Fruit fly (Drosophila melanogaster) whole organism, embryonic: ENCODE measurements around the gene Schip1.

Source experiments
- Atf6 ChIP-seq: fragments of 200-800 bp; sonication (Bioruptor generic); IDR thresholded peaks from 2 replicates; pipeline ENCODE4 v1.3.6; 2022; ENCODE audit warnings: missing biosample characterization, missing genetic modification characterization
- B-H1 ChIP-seq: fragments of 200-800 bp; sonication (Bioruptor generic); IDR thresholded peaks from 3 replicates; pipeline ENCODE4 v1.3.6; 2022; ENCODE audit warnings: missing biosample characterization, missing genetic modification characterization
- BtbVII ChIP-seq: fragments of 200-800 bp; sonication (Bioruptor generic); optimal IDR thresholded peaks from 3 replicates; lab custom pipeline; 2017; ENCODE audit warnings: missing biosample characterization, mild to moderate bottlenecking, missing genetic modification characterization
- CG11504 ChIP-seq: fragments of 200-800 bp; sonication (Bioruptor generic); optimal IDR thresholded peaks from 3 replicates; lab custom pipeline; 2019; ENCODE audit warnings: missing biosample characterization, mild to moderate bottlenecking, missing genetic modification characterization, moderate library complexity
- CG15514 ChIP-seq: fragments of 200-800 bp; sonication (Bioruptor generic); optimal IDR thresholded peaks from 3 replicates; lab custom pipeline; 2017; ENCODE audit warnings: missing biosample characterization, missing genetic modification characterization, mild to moderate bottlenecking, moderate library complexity, missing genetic modification reagents
- CG1603 ChIP-seq: fragments of 200-800 bp; sonication (Bioruptor generic); optimal IDR thresholded peaks from 2 replicates; lab custom pipeline; 2019; ENCODE audit warnings: missing biosample characterization, mild to moderate bottlenecking, missing genetic modification characterization, moderate library complexity
- CG16813 ChIP-seq: fragments of 200-800 bp; sonication (Bioruptor generic); IDR thresholded peaks from 3 replicates; pipeline ENCODE4 v1.3.6; 2022; ENCODE audit warnings: missing biosample characterization, missing genetic modification characterization; ENCODE audit not compliant: partially characterized antibody
- CG18619 ChIP-seq: fragments of 200-800 bp; sonication (Bioruptor generic); optimal IDR thresholded peaks from 3 replicates; lab custom pipeline; 2017; ENCODE audit warnings: missing biosample characterization, mild to moderate bottlenecking, missing genetic modification characterization
- CG30431 ChIP-seq: fragments of 200-800 bp; sonication (Bioruptor generic); optimal IDR thresholded peaks from 2 replicates; lab custom pipeline; 2017; ENCODE audit warnings: missing biosample characterization, missing genetic modification characterization
- CG3726 ChIP-seq: fragments of 200-800 bp; sonication (Bioruptor generic); IDR thresholded peaks from 3 replicates; pipeline ENCODE4, ENCODE4 v1.3.6; 2022; ENCODE audit warnings: missing biosample characterization, missing genetic modification characterization
- CG43689 ChIP-seq: fragments of 200-800 bp; sonication (Bioruptor generic); IDR thresholded peaks from 2 replicates; pipeline ENCODE4 v1.3.6; 2022; ENCODE audit warnings: missing biosample characterization, missing genetic modification characterization
- CG6654 ChIP-seq: fragments of 200-800 bp; sonication (Bioruptor generic); optimal IDR thresholded peaks from 2 replicates; lab custom pipeline; 2017; ENCODE audit warnings: missing biosample characterization, mild to moderate bottlenecking, missing genetic modification characterization
- CG6791 ChIP-seq: fragments of 200-800 bp; sonication (Bioruptor generic); IDR thresholded peaks from 3 replicates; pipeline ENCODE4 v1.3.6; 2022; ENCODE audit warnings: missing biosample characterization, missing genetic modification characterization; ENCODE audit not compliant: partially characterized antibody
- CG7987 ChIP-seq: fragments of 200-800 bp; sonication (Bioruptor generic); optimal IDR thresholded peaks from 2 replicates; lab custom pipeline; 2018; ENCODE audit warnings: missing biosample characterization, mild to moderate bottlenecking, missing genetic modification characterization, moderate library complexity
- CG8388 ChIP-seq: fragments of 200-800 bp; sonication (Bioruptor generic); optimal IDR thresholded peaks from 2 replicates; lab custom pipeline; 2019; ENCODE audit warnings: missing biosample characterization, mild to moderate bottlenecking, missing genetic modification characterization, moderate library complexity
- CG9932 ChIP-seq: fragments of 200-800 bp; sonication (Bioruptor generic); IDR thresholded peaks from 2 replicates; pipeline ENCODE4 v1.3.6; 2022; ENCODE audit warnings: missing biosample characterization, missing genetic modification characterization
- Deaf1 ChIP-seq: fragments of 200-800 bp; optimal IDR thresholded peaks from 3 replicates; lab custom pipeline; 2019; ENCODE audit warnings: missing biosample characterization, mild to moderate bottlenecking, missing genetic modification characterization, moderate library complexity
- Dip2 ChIP-seq: fragments of 200-800 bp; sonication (Bioruptor generic); IDR thresholded peaks from 2 replicates; pipeline ENCODE4 v1.3.6; 2022; ENCODE audit warnings: missing biosample characterization, missing genetic modification characterization
- HLH4C ChIP-seq: fragments of 200-800 bp; sonication (Bioruptor generic); IDR thresholded peaks from 3 replicates; pipeline ENCODE4 v1.3.6; 2022; ENCODE audit warnings: missing biosample characterization, missing genetic modification characterization; ENCODE audit not compliant: partially characterized antibody
- Hand ChIP-seq: fragments of 200-800 bp; sonication (Bioruptor generic); optimal IDR thresholded peaks from 2 replicates; lab custom pipeline; 2017; ENCODE audit warnings: mild to moderate bottlenecking, missing biosample characterization, missing genetic modification reagents, missing genetic modification characterization
- Hmx ChIP-seq: fragments of 200-800 bp; sonication (Bioruptor generic); optimal IDR thresholded peaks from 2 replicates; lab custom pipeline; 2016; ENCODE audit warnings: missing biosample characterization, missing genetic modification characterization
- Hr39 ChIP-seq: fragments of >200 bp; optimal IDR thresholded peaks from 2 replicates; lab custom pipeline; 2017
- Hsf ChIP-seq: fragments of 200-800 bp; sonication (Bioruptor generic); optimal IDR thresholded peaks from 3 replicates; lab custom pipeline; 2016; ENCODE audit warnings: missing biosample characterization, missing genetic modification characterization
- Lim3 ChIP-seq: fragments of 200-800 bp; sonication (Bioruptor generic); IDR thresholded peaks from 2 replicates; pipeline ENCODE4 v1.3.6; 2022; ENCODE audit warnings: missing biosample characterization, missing genetic modification characterization
- Nf-YA ChIP-seq: fragments of 200-800 bp; sonication (Bioruptor generic); IDR thresholded peaks from 2 replicates; pipeline ENCODE4 v1.3.6; 2022; ENCODE audit warnings: missing biosample characterization, missing genetic modification characterization
- Opbp ChIP-seq: fragments of 200-800 bp; sonication (Bioruptor generic); IDR thresholded peaks from 3 replicates; pipeline ENCODE4 v1.3.6; 2022; ENCODE audit warnings: missing biosample characterization, missing genetic modification characterization; ENCODE audit not compliant: partially characterized antibody
- PHDP ChIP-seq: fragments of 200-800 bp; sonication (Bioruptor generic); optimal IDR thresholded peaks from 3 replicates; lab custom pipeline; 2018; ENCODE audit warnings: missing biosample characterization, mild to moderate bottlenecking, missing genetic modification characterization, moderate library complexity
- Pdp1 ChIP-seq, 2 experiments: fragments of 200-800 bp; sonication (Bioruptor generic); optimal IDR thresholded peaks; 3 replicates each; lab custom pipeline; 2016; ENCODE audit warnings: missing biosample characterization in 2 of 2, missing genetic modification characterization in 2 of 2, mild to moderate bottlenecking in 1 of 2, moderate library complexity in 1 of 2
- Ravus ChIP-seq: fragments of 200-800 bp; sonication (Bioruptor generic); IDR thresholded peaks from 2 replicates; pipeline ENCODE4 v1.3.6; 2022; ENCODE audit warnings: missing biosample characterization, missing genetic modification characterization
- Stat92E ChIP-seq, 3 experiments: fragments of >200 bp in 2 of 3; fragments of 200-800 bp in 1 of 3; sonication (Bioruptor generic) in 1 of 3; optimal IDR thresholded peaks; 2 replicates each; lab custom pipeline; 2017 to 2019; ENCODE audit warnings: missing biosample characterization in 3 of 3, missing genetic modification characterization in 3 of 3, mild to moderate bottlenecking in 1 of 3, moderate library complexity in 1 of 3
- aop ChIP-seq: fragments of 200-800 bp; sonication (Bioruptor generic); IDR thresholded peaks from 2 replicates; pipeline ENCODE4 v1.3.6; 2022; ENCODE audit warnings: missing biosample characterization, missing genetic modification characterization
- ato ChIP-seq: fragments of 200-800 bp; sonication (Bioruptor generic); IDR thresholded peaks from 2 replicates; pipeline ENCODE4 v1.3.6; 2022; ENCODE audit warnings: missing biosample characterization, missing genetic modification characterization; ENCODE audit not compliant: partially characterized antibody
- bcd ChIP-seq: fragments of 200-800 bp; sonication (Bioruptor generic); optimal IDR thresholded peaks from 2 replicates; lab custom pipeline; 2017; ENCODE audit warnings: missing biosample characterization, mild to moderate bottlenecking, missing genetic modification characterization
- da ChIP-seq: fragments of 200-800 bp; sonication (Bioruptor generic); optimal IDR thresholded peaks from 2 replicates; lab custom pipeline; 2016; ENCODE audit warnings: missing biosample characterization, missing genetic modification characterization
- ems ChIP-seq: fragments of 200-800 bp; sonication (Bioruptor generic); optimal IDR thresholded peaks from 3 replicates; lab custom pipeline; 2016; ENCODE audit warnings: missing biosample characterization, missing genetic modification characterization
- fd96Cb ChIP-seq: fragments of 200-800 bp; sonication (Bioruptor generic); optimal IDR thresholded peaks from 2 replicates; lab custom pipeline; 2018; ENCODE audit warnings: missing biosample characterization, mild to moderate bottlenecking, missing genetic modification characterization, moderate library complexity
- jumu ChIP-seq: fragments of 200-800 bp; sonication (Bioruptor generic); optimal IDR thresholded peaks from 3 replicates; lab custom pipeline; 2016; ENCODE audit warnings: missing biosample characterization, missing genetic modification characterization
- lilli ChIP-seq: fragments of 200-800 bp; sonication (Bioruptor generic); optimal IDR thresholded peaks from 3 replicates; lab custom pipeline; 2016; ENCODE audit warnings: missing biosample characterization, missing genetic modification characterization
- mld ChIP-seq: fragments of 200-800 bp; sonication (Bioruptor generic); IDR thresholded peaks from 3 replicates; pipeline ENCODE4 v1.3.6; 2022; ENCODE audit warnings: missing biosample characterization, missing genetic modification characterization; ENCODE audit not compliant: partially characterized antibody
- nerfin-2 ChIP-seq: fragments of 200-800 bp; sonication (Bioruptor generic); IDR thresholded peaks from 2 replicates; pipeline ENCODE4 v1.3.6; 2022; ENCODE audit warnings: missing biosample characterization, missing genetic modification characterization; ENCODE audit not compliant: partially characterized antibody
- odd ChIP-seq: fragments of 200-800 bp; sonication (Bioruptor generic); optimal IDR thresholded peaks from 2 replicates; lab custom pipeline; 2017; ENCODE audit warnings: missing biosample characterization, mild to moderate bottlenecking, missing genetic modification characterization
- pita ChIP-seq: fragments of 200-800 bp; sonication (Bioruptor generic); optimal IDR thresholded peaks from 2 replicates; lab custom pipeline; 2017; ENCODE audit warnings: missing biosample characterization, mild to moderate bottlenecking, missing genetic modification characterization
- pum ChIP-seq: fragments of 200-800 bp; sonication (Bioruptor generic); optimal IDR thresholded peaks from 2 replicates; lab custom pipeline; 2016; ENCODE audit warnings: missing biosample characterization, missing genetic modification characterization
- sim ChIP-seq: fragments of 200-800 bp; sonication (Bioruptor generic); IDR thresholded peaks from 2 replicates; pipeline ENCODE4 v1.3.6; 2022; ENCODE audit warnings: missing biosample characterization, missing genetic modification characterization
- slbo ChIP-seq: fragments of 200-800 bp; sonication (Bioruptor generic); IDR thresholded peaks from 2 replicates; pipeline ENCODE4 v1.3.6; 2022; ENCODE audit warnings: missing biosample characterization, missing genetic modification characterization
- sna ChIP-seq: fragments of 200-800 bp; sonication (Bioruptor generic); IDR thresholded peaks from 2 replicates; pipeline ENCODE4 v1.3.6; 2022; ENCODE audit warnings: missing biosample characterization, missing genetic modification characterization; ENCODE audit not compliant: partially characterized antibody
- unc-4 ChIP-seq: fragments of 200-800 bp; sonication (Bioruptor generic); IDR thresholded peaks from 2 replicates; pipeline ENCODE4 v1.3.6; 2022; ENCODE audit warnings: missing biosample characterization, missing genetic modification characterization; ENCODE audit not compliant: partially characterized antibody
- z ChIP-seq: fragments of 200-800 bp; sonication (Bioruptor generic); IDR thresholded peaks from 3 replicates; pipeline ENCODE4 v1.3.6; 2022; ENCODE audit warnings: missing biosample characterization, missing genetic modification characterization
- zen2 ChIP-seq: fragments of 200-800 bp; sonication (Bioruptor generic); IDR thresholded peaks from 3 replicates; pipeline ENCODE4 v1.3.6; 2022; ENCODE audit warnings: missing biosample characterization, missing genetic modification characterization; ENCODE audit not compliant: partially characterized antibody

Schip1 gene

DNA sequence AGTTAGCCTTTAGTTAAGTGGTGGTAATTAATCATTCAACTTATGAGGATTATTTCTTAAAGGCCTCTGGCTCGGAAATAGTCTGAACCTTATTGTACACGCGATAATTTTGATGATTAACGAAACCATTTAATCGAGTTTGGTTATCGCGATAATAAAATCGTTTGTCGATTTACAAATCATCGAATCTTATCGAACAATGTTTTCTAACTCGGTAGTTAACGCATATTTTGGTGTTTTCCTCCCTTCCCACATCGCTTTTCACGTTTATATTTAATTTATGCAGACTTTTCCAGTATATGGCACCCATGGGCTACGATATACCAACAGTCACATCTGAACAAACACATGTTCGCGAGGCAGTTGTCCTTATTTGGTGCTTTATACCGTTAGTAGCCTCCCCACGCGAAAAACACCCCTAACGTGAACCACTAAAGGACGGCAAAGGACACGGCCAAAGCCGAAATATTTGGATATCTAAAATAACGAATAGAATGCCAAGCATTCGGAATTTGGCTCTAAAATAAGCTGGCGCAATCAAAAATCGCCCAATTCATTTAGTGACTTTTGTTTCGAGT is 13.2 kb upstream of the Schip1 start, which contains the start of gene Frmd5 (continued):
- TF ChIP-seq slbo (no peak), PHDP (tag; lab: Kevin White, UChicago) (no peak), pita (GFP tag; lab: Kevin White, UChicago) (no peak), Atf6 (GFP tag; lab: Robert Waterston, UW) (no peak), CG9932 (GFP tag; lab: Robert Waterston, UW) (no peak), da (no peak), Opbp (GFP tag; lab: Robert Waterston, UW) (peak; percentile 67; the same call in 2 of the 3 replicates), sna (GFP tag; lab: Robert Waterston, UW) (peak; percentile 44; the same call in 1 of the 2 replicates), nerfin-2 (GFP tag; lab: Robert Waterston, UW) (peak; percentile 50; the same call in 1 of the 2 replicates), zen2 (0 out of 3 replicates have a peak, but pooled peaks have one; percentile 28), Pdp1 (GFP tag; optimal IDR thresholded peaks at IDR 0.05; lab: Kevin White, UChicago) (no peak), CG30431 (GFP tag; lab: Kevin White, UChicago) (no peak), Hr39 (lab: Kevin White, UChicago) (no peak), CG43689 (no peak), Stat92E (GFP tag; optimal IDR thresholded peaks at IDR 0.05; lab: Kevin White, UChicago) (no peak), CG16813 (peak; percentile 63; the same call in 1 of the 3 replicates), CG1603 (tag; lab: Kevin White, UChicago) (peak; percentile 5), CG11504 (tag; lab: Kevin White, UChicago) (no peak), unc-4 (GFP tag; lab: Robert Waterston, UW) (no peak), CG6791 (GFP tag; lab: Robert Waterston, UW) (peak; percentile 55; the same call in 2 of the 3 replicates), odd (GFP tag; lab: Kevin White, UChicago) (no peak), HLH4C (GFP tag; lab: Robert Waterston, UW) (peak; percentile 62), Hmx (no peak), Lim3 (GFP tag; lab: Robert Waterston, UW) (no peak), ato (GFP tag; lab: Robert Waterston, UW) (0 out of 2 replicates have a peak, but pooled peaks have one; percentile 29), CG6654 (GFP tag; lab: Kevin White, UChicago) (no peak), fd96Cb (no peak), CG3726 (GFP tag; lab: Robert Waterston, UW) (no peak), CG8388 (GFP tag; lab: Kevin White, UChicago) (peak; percentile 5)

DNA sequence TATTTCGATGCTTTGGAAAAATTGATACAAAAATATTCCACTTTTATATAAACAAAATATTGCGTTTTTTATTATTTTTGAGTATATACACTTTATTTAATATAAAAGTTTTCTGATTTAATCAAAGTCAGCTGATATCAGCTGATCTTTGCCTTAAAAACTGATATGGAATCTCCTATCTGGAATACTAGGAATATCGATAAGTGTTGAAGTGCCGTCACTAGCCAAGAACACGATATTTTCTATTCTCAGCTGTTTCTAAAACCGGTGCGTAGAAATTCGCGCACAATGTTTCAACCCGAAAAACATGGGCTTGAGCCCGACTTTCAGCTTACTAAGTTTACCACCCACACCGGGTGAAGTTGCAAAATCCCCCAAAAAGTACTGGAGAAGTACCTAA is 11.6 kb upstream of the Schip1 start, which contains the start of gene Sps2:
Sps2 (plus strand) TSS at position 124 of the 400 bp plus-strand sequence.
- no peak for TF ChIP-seq Hsf (GFP tag; lab: Kevin White, UChicago)
- no peak for TF ChIP-seq aop
- no peak for TF ChIP-seq CG18619
- no peak for TF ChIP-seq CG6654 (GFP tag; lab: Kevin White, UChicago)
- TF ChIP-seq lilli (GFP tag; lab: Kevin White, UChicago): peak; percentile 18
- no peak for TF ChIP-seq bcd (GFP tag; lab: Kevin White, UChicago)
- TF ChIP-seq BtbVII (GFP tag; lab: Kevin White, UChicago): no peak
- TF ChIP-seq jumu (GFP tag; lab: Kevin White, UChicago): no peak
- TF ChIP-seq pum (GFP tag; lab: Kevin White, UChicago): no peak
- no peak for TF ChIP-seq Hand (GFP tag; lab: Kevin White, UChicago)
- no peak for TF ChIP-seq mld
- no peak for TF ChIP-seq B-H1 (GFP tag; lab: Robert Waterston, UW)
- TF ChIP-seq CG7987 (GFP tag; lab: Kevin White, UChicago): no peak
- no peak for TF ChIP-seq Dip2 (GFP tag; lab: Robert Waterston, UW)
- no peak for TF ChIP-seq z (GFP tag; lab: Robert Waterston, UW)
- TF ChIP-seq CG15514: peak; percentile 51
- TF ChIP-seq ems (GFP tag; lab: Kevin White, UChicago): no peak
- no peak for TF ChIP-seq Ravus
- no peak for TF ChIP-seq sim (GFP tag; lab: Robert Waterston, UW)
- TF ChIP-seq Nf-YA (GFP tag; lab: Robert Waterston, UW): no peak
- no peak for TF ChIP-seq Deaf1 (tag; lab: Kevin White, UChicago)
- no peak for TF ChIP-seq odd (GFP tag; lab: Kevin White, UChicago)
